Worm (Caenorhabditis elegans): ENCODE results near the gene W08G11.1.
A peak's percentile ranks its signal among the peaks of the same experiment; 100 is the strongest.

W08G11.1 gene

DNA sequence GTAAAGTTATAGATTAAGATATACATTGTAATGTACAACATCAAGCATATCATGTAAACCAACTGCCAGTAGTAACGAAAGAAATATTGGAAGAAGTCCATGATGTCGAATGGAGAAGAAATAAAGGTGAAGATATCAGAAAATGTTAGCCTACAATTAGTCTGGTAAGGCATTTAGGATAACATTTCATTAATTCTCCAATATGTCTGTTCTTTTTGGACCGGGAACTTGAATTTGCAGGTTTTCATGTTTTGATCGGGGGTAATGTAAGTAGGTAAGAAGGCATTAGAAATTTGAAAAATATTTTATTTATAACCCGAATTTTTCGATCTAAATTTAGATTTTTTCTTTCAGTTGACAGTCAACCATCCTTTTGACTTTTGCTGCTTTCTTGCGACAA, 46.9 kb downstream of the W08G11.1 start, which contains the start of gene srd-63:
Gene srd-63, minus strand, starts transcription at position 101 of the 400 bp plus-strand sequence.
- TF ChIP-seq nhr-12 (tag; optimal IDR thresholded peaks at IDR 0.05) (no peak), aha-1 (tag; optimal IDR thresholded peaks at IDR 0.05) (no peak), ztf-4 (tag; optimal IDR thresholded peaks at IDR 0.05) (no peak), C34B4.2 (tag; optimal IDR thresholded peaks at IDR 0.05) (no peak), dpl-1 (GFP tag; optimal IDR thresholded peaks at IDR 0.05) (no peak), hlh-17 (GFP tag; optimal IDR thresholded peaks at IDR 0.05; ENCODE audit: borderline replicate concordance) (no peak)

DNA sequence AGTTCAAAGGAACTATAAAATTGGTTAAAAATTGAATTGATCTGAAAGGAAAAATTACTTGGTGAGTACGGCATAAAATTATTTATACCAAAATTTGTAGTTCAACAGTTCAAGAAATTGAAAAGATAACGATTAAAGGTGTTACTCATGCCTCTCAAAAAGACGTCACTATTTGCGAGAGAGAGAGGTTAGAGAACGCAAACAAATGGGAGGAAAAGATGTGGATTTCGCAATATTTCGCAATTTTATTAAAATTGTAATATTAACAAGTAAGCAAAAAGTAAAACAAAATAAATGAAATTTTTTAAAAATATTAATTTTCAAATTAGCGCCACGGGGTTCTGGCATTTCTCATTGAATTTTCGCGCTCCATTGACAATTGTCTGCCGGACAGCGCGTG, 48.3 kb downstream of the W08G11.1 start, which contains the start of gene F13A7.11:
Gene F13A7.11, minus strand, starts transcription at position 174 of the 400 bp plus-strand sequence.
- TF ChIP-seq pax-3 (tag; optimal IDR thresholded peaks at IDR 0.05) (no peak), lir-3 (tag; optimal IDR thresholded peaks at IDR 0.05; ENCODE audit: poor library complexity) (no peak), nhr-47 (tag; optimal IDR thresholded peaks at IDR 0.05) (peak; percentile 17), zip-4 (GFP tag; optimal IDR thresholded peaks at IDR 0.05) (peak; percentile 99), fkh-4 (tag; optimal IDR thresholded peaks at IDR 0.05; ENCODE audit: borderline replicate concordance) (no peak), skn-1 (tag; optimal IDR thresholded peaks at IDR 0.05) (peak; percentile 81), nhr-90 (tag; optimal IDR thresholded peaks at IDR 0.05; ENCODE audit: poor library complexity) (peak; percentile 19), nhr-71 (tag; optimal IDR thresholded peaks at IDR 0.05) (peak; percentile 40), lin-35 (GFP tag; optimal IDR thresholded peaks at IDR 0.05) (peak in 1 of 2 experiments; percentile 1), nhr-85 (tag) (peak; percentile 66), elt-3 (tag; optimal IDR thresholded peaks at IDR 0.05) (peak in 1 of 6 experiments; percentile 28), dpl-1 (GFP tag; optimal IDR thresholded peaks at IDR 0.05) (peak in 2 of 3 experiments; percentile 4 to 17), ceh-82 (tag; optimal IDR thresholded peaks at IDR 0.05) (peak in 1 of 3 experiments; percentile 16), efl-1 (optimal IDR thresholded peaks at IDR 0.05) (peak; percentile 7 to 25), efl-1 (GFP tag; optimal IDR thresholded peaks at IDR 0.05 in 1 of 2) (peak; percentile 10 to 82), elt-2 (tag; optimal IDR thresholded peaks at IDR 0.05) (peak; percentile 46)

DNA sequence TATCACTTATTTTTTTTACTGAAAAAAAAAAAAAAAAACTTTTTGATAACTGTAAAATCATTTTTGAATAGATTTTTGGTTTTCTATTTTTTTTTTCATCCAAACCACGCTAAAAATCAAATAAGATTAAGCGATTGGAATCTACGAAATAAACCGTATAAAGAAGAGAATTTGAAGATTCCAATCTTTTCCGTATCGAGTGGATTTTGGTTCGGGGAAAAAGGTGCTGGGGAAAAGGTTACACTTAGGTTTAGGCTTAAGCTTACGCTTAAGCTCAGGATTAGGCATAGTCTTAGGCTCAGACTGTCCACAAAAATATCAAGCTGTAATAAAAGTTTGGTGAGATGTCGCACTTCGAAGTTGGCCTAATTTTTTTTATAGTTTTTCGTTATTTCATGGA, 48.9 kb downstream of the W08G11.1 start, which contains the start of gene F13A7.12:
Gene F13A7.12, plus strand, starts transcription at position 301 of the 400 bp plus-strand sequence.
- TF ChIP-seq ets-5 (GFP tag; IDR thresholded peaks at IDR 0.05) (no peak), swsn-7 (tag; optimal IDR thresholded peaks at IDR 0.05) (no peak), lin-13 (GFP tag; optimal IDR thresholded peaks at IDR 0.05) (no peak), xbp-1 (tag; optimal IDR thresholded peaks at IDR 0.05) (no peak), dpl-1 (GFP tag; optimal IDR thresholded peaks at IDR 0.05) (no peak), aly-2 (tag; optimal IDR thresholded peaks at IDR 0.05) (no peak), blmp-1 (tag; optimal IDR thresholded peaks at IDR 0.05) (no peak), mdl-1 (tag; optimal IDR thresholded peaks at IDR 0.05) (no peak), ceh-88 (GFP tag; IDR thresholded peaks at IDR 0.05) (no peak), pqm-1 (tag; optimal IDR thresholded peaks at IDR 0.05) (no peak), sox-4 (tag; optimal IDR thresholded peaks at IDR 0.05) (no peak), ztf-4 (tag; optimal IDR thresholded peaks at IDR 0.05) (no peak), elt-2 (tag; optimal IDR thresholded peaks at IDR 0.05) (no peak)

DNA sequence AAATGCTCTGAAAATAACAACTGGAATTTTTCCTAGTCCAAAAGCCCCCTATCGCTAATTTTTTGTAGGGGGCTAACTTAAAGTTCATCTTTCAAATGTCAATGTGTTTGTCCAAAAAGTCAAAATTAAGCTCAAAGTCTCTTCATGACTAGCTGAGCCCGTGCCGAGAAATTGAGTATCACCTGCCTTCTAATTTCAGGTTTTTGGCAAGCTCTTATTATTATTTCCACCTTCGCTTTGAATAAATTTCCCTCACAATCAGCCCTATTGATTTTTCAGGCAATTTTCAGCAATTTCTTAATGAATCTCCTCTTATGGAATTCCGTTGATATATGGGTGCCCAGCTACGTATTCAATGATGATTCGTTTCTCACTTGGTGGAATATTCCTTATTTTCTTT, 52.5 kb downstream of the W08G11.1 start, which contains the start of gene sre-36:
Gene sre-36, plus strand, starts transcription at position 301 of the 400 bp plus-strand sequence.
- no peak for TF ChIP-seq fos-1 (tag; optimal IDR thresholded peaks at IDR 0.05)
- no peak for TF ChIP-seq ceh-90 (tag; optimal IDR thresholded peaks at IDR 0.05)
- TF ChIP-seq ces-1 (GFP tag; optimal IDR thresholded peaks at IDR 0.05), result no peak
- no peak for TF ChIP-seq hlh-17 (GFP tag; optimal IDR thresholded peaks at IDR 0.05; ENCODE audit: borderline replicate concordance)
- TF ChIP-seq egl-13 (tag; optimal IDR thresholded peaks at IDR 0.05), result no peak
- TF ChIP-seq fkh-8 (tag; optimal IDR thresholded peaks at IDR 0.05), result no peak
- TF ChIP-seq mab-9 (GFP tag; IDR thresholded peaks at IDR 0.05), result no peak
- TF ChIP-seq aly-2 (tag; optimal IDR thresholded peaks at IDR 0.05), result no peak
- no peak for TF ChIP-seq nhr-90 (tag; optimal IDR thresholded peaks at IDR 0.05; ENCODE audit: poor library complexity)
- no peak for TF ChIP-seq efl-1 (optimal IDR thresholded peaks at IDR 0.05)
- TF ChIP-seq efl-1 (GFP tag; optimal IDR thresholded peaks at IDR 0.05 in 1 of 2), result no peak
- TF ChIP-seq nhr-12 (tag; optimal IDR thresholded peaks at IDR 0.05), result no peak
- no peak for TF ChIP-seq lin-15B (tag; optimal IDR thresholded peaks at IDR 0.05)
- TF ChIP-seq tlp-1 (tag; optimal IDR thresholded peaks at IDR 0.05), result no peak
- TF ChIP-seq rnt-1 (tag; optimal IDR thresholded peaks at IDR 0.05), result no peak
- TF ChIP-seq irx-1 (tag; optimal IDR thresholded peaks at IDR 0.05), result no peak
